Fruit fly (Drosophila melanogaster): ENCODE data around the gene CG5274.

The CG5274 gene

DNA sequence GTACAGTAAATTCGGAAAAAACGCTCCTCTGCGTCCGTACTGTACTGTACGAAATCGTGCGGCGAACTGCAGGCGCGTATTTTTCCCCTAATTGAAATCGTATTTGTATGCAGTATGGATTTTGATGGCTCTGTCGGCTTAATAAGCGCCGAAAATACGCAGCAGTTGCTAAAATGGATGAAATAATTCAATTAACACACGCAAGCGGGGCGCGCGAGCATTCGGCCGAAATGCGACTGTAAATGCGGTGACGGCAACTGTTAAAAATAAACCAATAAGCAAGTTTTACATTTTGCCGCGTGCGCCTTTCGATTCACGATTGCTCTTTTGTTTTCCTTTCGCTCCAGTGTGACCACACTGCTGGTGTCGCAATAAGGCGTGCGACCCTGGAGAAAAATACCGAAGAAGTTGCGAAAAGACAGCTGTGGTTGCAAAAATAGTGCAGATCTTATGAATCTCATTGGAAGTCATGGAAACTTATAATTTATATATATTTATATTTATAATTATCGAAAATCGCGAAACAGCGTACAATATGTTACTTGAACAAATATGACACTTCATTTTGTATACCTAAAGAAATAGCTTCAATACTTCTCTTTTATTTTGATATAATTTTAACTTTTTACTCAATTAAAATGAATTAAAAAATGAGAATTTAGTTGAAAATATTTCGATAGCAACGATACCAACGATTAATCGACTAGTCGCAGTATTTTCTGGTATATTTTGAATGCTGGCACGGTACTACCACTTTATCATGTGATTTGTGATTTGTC lies 45.7 kb upstream of the CG5274 start, which contains the start of the genes CG32428 and CG5969 (continued):
- TF ChIP-seq slbo (GFP tag; IDR thresholded peaks at IDR 0.05) (peak; percentile 89), Elba2 (GFP tag; optimal IDR thresholded peaks at IDR 0.05) (peak; percentile 87), CG3281 (GFP tag; optimal IDR thresholded peaks at IDR 0.05) (peak; percentile 63), CG42726 (GFP tag; IDR thresholded peaks at IDR 0.05; ENCODE audit: partially characterized antibody) (no peak), hkb (optimal IDR thresholded peaks at IDR 0.05) (no peak), hkb (GFP tag; IDR thresholded peaks at IDR 0.05) (peak; percentile 71), YL-1 (GFP tag; optimal IDR thresholded peaks at IDR 0.05) (peak; percentile 44), Dbx (GFP tag; IDR thresholded peaks at IDR 0.05) (peak; percentile 73; the same call in 2 of the 3 replicates), prd (optimal IDR thresholded peaks at IDR 0.05) (no peak), prd (GFP tag; IDR thresholded peaks at IDR 0.05) (peak; percentile 65), Jarid2 (GFP tag; optimal IDR thresholded peaks at IDR 0.05) (peak; percentile 55), CG1529 (GFP tag; optimal IDR thresholded peaks at IDR 0.05) (no peak), fu2 (GFP tag; optimal IDR thresholded peaks at IDR 0.05) (no peak), CG7357 (GFP tag; IDR thresholded peaks at IDR 0.05) (peak; percentile 52; the same call in 2 of the 3 replicates), CG31388 (GFP tag; optimal IDR thresholded peaks at IDR 0.05) (no peak), grau (tag; optimal IDR thresholded peaks at IDR 0.05) (peak; percentile 62), fd96Cb (tag; optimal IDR thresholded peaks at IDR 0.05) (peak; percentile 51), CG15479 (GFP tag; optimal IDR thresholded peaks at IDR 0.05) (peak; percentile 81), Usf (GFP tag; optimal IDR thresholded peaks at IDR 0.05) (peak; percentile 55), B-H1 (GFP tag; IDR thresholded peaks at IDR 0.05) (peak; percentile 62), pb (GFP tag; optimal IDR thresholded peaks at IDR 0.05) (no peak), Rx (GFP tag; IDR thresholded peaks at IDR 0.05) (peak; percentile 49; the same call in 1 of the 2 replicates), Dek (tag; optimal IDR thresholded peaks at IDR 0.05) (peak; percentile 76), Blimp-1 (GFP tag; optimal IDR thresholded peaks at IDR 0.05) (peak; percentile 26), sens (GFP tag) (peak; percentile 22), ap (GFP tag; IDR thresholded peaks at IDR 0.05) (no peak), CG12236 (GFP tag; optimal IDR thresholded peaks at IDR 0.05) (no peak), Sin3A (optimal IDR thresholded peaks at IDR 0.05) (peak; percentile 59), Side (GFP tag; optimal IDR thresholded peaks at IDR 0.05) (peak; percentile 6), Aef1 (GFP tag; IDR thresholded peaks at IDR 0.05) (peak; percentile 68), BEAF-32 (GFP tag; optimal IDR thresholded peaks at IDR 0.05) (peak; percentile 52), CG7987 (GFP tag; optimal IDR thresholded peaks at IDR 0.05) (peak; percentile 12), CG17328 (GFP tag; IDR thresholded peaks at IDR 0.05) (peak; percentile 54), Eip74EF (GFP tag; optimal IDR thresholded peaks at IDR 0.05) (peak in 1 of 2 experiments; percentile 11), Ets97D (GFP tag; optimal IDR thresholded peaks at IDR 0.05) (peak; percentile 39), wek (GFP tag; optimal IDR thresholded peaks at IDR 0.05) (peak; percentile 51), nom (GFP tag; optimal IDR thresholded peaks at IDR 0.05) (no peak), CG10462 (GFP tag; optimal IDR thresholded peaks at IDR 0.05) (no peak), disco-r (GFP tag; optimal IDR thresholded peaks at IDR 0.05) (no peak), usp (GFP tag; optimal IDR thresholded peaks at IDR 0.05) (no peak), sima (GFP tag; optimal IDR thresholded peaks at IDR 0.05) (no peak), az2 (GFP tag; optimal IDR thresholded peaks at IDR 0.05) (peak; percentile 53), Atf6 (GFP tag; IDR thresholded peaks at IDR 0.05) (peak; percentile 9; the same call in 1 of the 2 replicates), cas (GFP tag; IDR thresholded peaks at IDR 0.05) (no peak), CG16815 (GFP tag; optimal IDR thresholded peaks at IDR 0.05) (peak; percentile 23), CG9797 (GFP tag; optimal IDR thresholded peaks at IDR 0.05) (peak; percentile 84), mam (GFP tag; optimal IDR thresholded peaks at IDR 0.05) (peak; percentile 43), PHDP (tag; optimal IDR thresholded peaks at IDR 0.05) (peak; percentile 64), croc (GFP tag; conservative IDR thresholded peaks at IDR 0.05) (0 out of 3 replicates have a peak, but pooled peaks have one; percentile 21), Dref (GFP tag; IDR thresholded peaks at IDR 0.05) (peak; percentile 38; the same call in 1 of the 2 replicates)

Measured in whole organism, embryonic.